Worm (Caenorhabditis elegans) whole organism, mixed stage, embryonic: ENCODE measurements around the gene lin-7.
"Not testable (repeated sequence)": the region's sequence is repeated elsewhere in the genome, so short reads cannot be mapped to it uniquely, and the experiment has no call there.

ENCODE experiments used
- M03D4.4 ChIP-seq: sonication (generic microtip); optimal IDR thresholded peaks from 2 replicates; lab custom pipeline; 2017; ENCODE audit warnings: mild to moderate bottlenecking, missing genetic modification characterization, missing compliant biosample characterization
- blmp-1 ChIP-seq: fragments of 150-350 bp; optimal IDR thresholded peaks from 2 replicates; lab custom pipeline; 2014; ENCODE audit warnings: missing biosample characterization, missing genetic modification characterization
- ceh-43 ChIP-seq: fragments of 200-800 bp; sonication (Bioruptor generic); optimal IDR thresholded peaks from 2 replicates; lab custom pipeline; 2018; ENCODE audit warnings: mild to moderate bottlenecking, missing genetic modification characterization, moderate library complexity, missing compliant biosample characterization
- ces-1 ChIP-seq: fragments of 150-350 bp; optimal IDR thresholded peaks from 2 replicates; lab custom pipeline; 2014; ENCODE audit warnings: missing biosample characterization, missing genetic modification reagents, missing genetic modification characterization
- drap-1 ChIP-seq: fragments of 200-800 bp; sonication (Bioruptor generic); optimal IDR thresholded peaks from 3 replicates; lab custom pipeline; 2018; ENCODE audit warnings: mild to moderate bottlenecking, missing genetic modification characterization, missing compliant biosample characterization
- flh-1 ChIP-seq: fragments of 200-800 bp; sonication (Bioruptor generic); optimal IDR thresholded peaks from 2 replicates; lab custom pipeline; 2018; ENCODE audit warnings: mild to moderate bottlenecking, missing genetic modification characterization, moderate library complexity, missing compliant biosample characterization
- hlh-1 ChIP-seq: fragments of 150-350 bp; optimal IDR thresholded peaks from 2 replicates; lab custom pipeline; 2014; ENCODE audit warnings: missing biosample characterization, missing genetic modification reagents, missing genetic modification characterization
- lin-13 ChIP-seq: fragments of 150-350 bp; optimal IDR thresholded peaks from 2 replicates; lab custom pipeline; 2014; ENCODE audit warnings: missing biosample characterization, missing genetic modification characterization
- lin-32 ChIP-seq: fragments of 200-800 bp; sonication (Bioruptor generic); optimal IDR thresholded peaks from 2 replicates; lab custom pipeline; 2018; ENCODE audit warnings: mild to moderate bottlenecking, missing genetic modification characterization, missing compliant biosample characterization
- lsy-2 ChIP-seq: fragments of 150-350 bp; optimal IDR thresholded peaks from 2 replicates; lab custom pipeline; 2014; ENCODE audit warnings: missing biosample characterization, missing genetic modification characterization
- mep-1 ChIP-seq: fragments of 150-350 bp; optimal IDR thresholded peaks from 2 replicates; lab custom pipeline; 2017; ENCODE audit warnings: missing biosample characterization, missing genetic modification reagents, missing genetic modification characterization, inconsistent platforms
- mls-2 ChIP-seq: sonication (generic microtip); optimal IDR thresholded peaks from 2 replicates; lab custom pipeline; 2016; ENCODE audit warnings: mild to moderate bottlenecking, missing genetic modification characterization, moderate library complexity, missing compliant biosample characterization
- nhr-2 ChIP-seq: fragments of 150-350 bp; optimal IDR thresholded peaks from 2 replicates; lab custom pipeline; 2014; ENCODE audit warnings: missing biosample characterization, missing genetic modification characterization
- nhr-237 ChIP-seq: fragments of 150-350 bp; optimal IDR thresholded peaks from 2 replicates; lab custom pipeline; 2014; ENCODE audit warnings: missing biosample characterization, missing genetic modification characterization
- nhr-28 ChIP-seq: fragments of 150-350 bp; optimal IDR thresholded peaks from 2 replicates; lab custom pipeline; 2014; ENCODE audit warnings: missing biosample characterization, missing genetic modification characterization
- pha-4 ChIP-seq: fragments of 150-350 bp; optimal IDR thresholded peaks from 2 replicates; lab custom pipeline; 2018; ENCODE audit warnings: missing biosample characterization, missing genetic modification reagents, missing genetic modification characterization
- sem-2 ChIP-seq: fragments of 200-800 bp; sonication (Bioruptor generic); optimal IDR thresholded peaks from 2 replicates; lab custom pipeline; 2018; ENCODE audit warnings: mild to moderate bottlenecking, missing genetic modification characterization, missing compliant biosample characterization
- sptf-1 ChIP-seq: sonication (generic microtip); optimal IDR thresholded peaks from 2 replicates; lab custom pipeline; 2017; ENCODE audit warnings: mild to moderate bottlenecking, missing genetic modification characterization, moderate library complexity, missing compliant biosample characterization
- tbx-8 ChIP-seq: fragments of 200-800 bp; sonication (Bioruptor generic); optimal IDR thresholded peaks from 2 replicates; lab custom pipeline; 2018; ENCODE audit warnings: mild to moderate bottlenecking, missing genetic modification characterization, moderate library complexity, missing compliant biosample characterization
- unc-120 ChIP-seq: sonication (generic microtip); optimal IDR thresholded peaks from 2 replicates; lab custom pipeline; 2017; ENCODE audit warnings: missing genetic modification characterization, missing compliant biosample characterization; ENCODE audit not compliant: poor library complexity, severe bottlenecking
- unc-39 ChIP-seq: fragments of 150-350 bp; optimal IDR thresholded peaks from 2 replicates; lab custom pipeline; 2014; ENCODE audit warnings: missing biosample characterization, missing genetic modification characterization
- unc-62 ChIP-seq: fragments of 150-350 bp; optimal IDR thresholded peaks from 2 replicates; lab custom pipeline; 2014; ENCODE audit warnings: missing biosample characterization, missing genetic modification reagents, missing genetic modification characterization
- zip-8 ChIP-seq: fragments of 150-350 bp; optimal IDR thresholded peaks from 2 replicates; lab custom pipeline; 2014; ENCODE audit warnings: missing biosample characterization, missing genetic modification characterization

The lin-7 gene

DNA sequence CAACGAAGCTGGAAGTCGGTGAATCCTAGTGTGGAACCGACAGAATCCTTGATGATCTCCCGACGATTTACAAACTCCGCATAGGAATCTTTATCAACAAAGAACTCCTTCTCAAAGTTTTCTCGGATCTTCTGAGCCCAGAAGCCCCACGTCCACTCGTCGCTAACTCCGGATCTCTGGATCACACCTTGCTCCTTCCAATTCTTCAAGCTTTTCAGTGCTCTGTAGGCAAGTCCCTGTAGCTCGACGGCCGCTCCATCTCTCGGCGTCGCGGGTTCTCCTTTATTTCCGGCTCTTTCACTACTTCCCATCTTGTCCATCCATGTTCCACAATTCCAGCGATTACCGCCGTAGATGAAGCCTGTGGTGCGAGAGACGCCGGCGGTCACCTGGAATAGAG, 2.1 kb upstream of the lin-7 start:
- no peak for TF ChIP-seq drap-1
- no peak for TF ChIP-seq blmp-1 (tag; lab: Kevin White, UChicago)
- no peak for TF ChIP-seq lin-32 (GFP tag; lab: Kevin White, UChicago)

DNA sequence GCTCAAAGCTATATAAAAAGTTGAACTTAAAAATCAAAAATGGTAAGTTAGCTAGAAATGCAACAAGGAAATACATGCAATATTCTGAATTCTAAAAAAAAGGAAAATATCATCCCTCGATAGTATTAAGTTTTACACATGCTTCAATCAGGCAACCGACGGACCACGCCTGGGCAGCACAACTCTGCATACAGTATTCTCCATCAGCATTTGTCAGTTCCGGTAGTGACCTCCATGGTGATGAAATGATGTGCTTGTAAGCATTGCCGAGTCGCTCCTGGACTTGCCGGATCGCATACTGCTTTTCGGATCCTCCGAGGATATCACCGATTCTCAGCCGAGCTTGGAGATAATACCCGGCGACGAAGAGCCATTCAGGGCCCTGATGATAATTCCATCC, 1.6 kb upstream of the lin-7 start:
- TF ChIP-seq drap-1 (no peak), nhr-28 (tag; lab: Kevin White, UChicago) (no peak), lin-32 (GFP tag; lab: Kevin White, UChicago) (no peak), unc-120 (no peak), mep-1 (tag; lab: Kevin White, UChicago) (no peak), unc-39 (tag; lab: Kevin White, UChicago) (no peak), sptf-1 (tag; lab: Kevin White, UChicago) (no peak), mls-2 (tag; lab: Kevin White, UChicago) (no peak), unc-62 (GFP tag; lab: Kevin White, UChicago) (no peak), lsy-2 (tag; lab: Kevin White, UChicago) (no peak), ceh-43 (GFP tag; lab: Kevin White, UChicago) (no peak), nhr-2 (tag; lab: Kevin White, UChicago) (no peak), nhr-237 (tag; lab: Kevin White, UChicago) (no peak), tbx-8 (no peak), zip-8 (tag; lab: Kevin White, UChicago) (no peak), ces-1 (GFP tag; lab: Kevin White, UChicago) (no peak), flh-1 (no peak)
- TF ChIP-seq, all 35 proteins: peak for 0

DNA sequence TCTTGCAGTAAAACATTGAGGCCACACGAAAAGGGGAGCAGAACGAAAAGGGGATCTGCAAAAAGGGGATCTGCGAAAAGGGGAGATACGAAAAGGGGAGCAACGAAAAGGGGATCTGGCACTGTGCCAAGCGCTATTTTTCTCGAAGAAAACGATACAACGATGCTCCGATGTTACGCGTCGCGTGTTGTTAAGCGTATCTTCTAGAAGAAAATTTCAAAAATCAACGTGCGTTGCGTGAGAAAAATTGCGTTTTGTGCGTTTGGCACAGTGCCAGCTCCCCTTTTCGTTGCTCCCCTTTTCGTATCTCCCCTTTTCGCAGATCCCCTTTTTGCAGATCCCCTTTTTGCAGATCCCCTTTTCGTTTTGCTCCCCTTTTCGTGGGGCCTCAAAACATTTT, 3.0 kb downstream of the lin-7 start, which contains the start of gene Y54G11A.9:
TSS of gene Y54G11A.9 (minus strand) at position 196 of the 400 bp plus-strand sequence.
- TF ChIP-seq tbx-8; nhr-28 (tag; lab: Kevin White, UChicago); unc-120: not testable (repeated sequence)

DNA sequence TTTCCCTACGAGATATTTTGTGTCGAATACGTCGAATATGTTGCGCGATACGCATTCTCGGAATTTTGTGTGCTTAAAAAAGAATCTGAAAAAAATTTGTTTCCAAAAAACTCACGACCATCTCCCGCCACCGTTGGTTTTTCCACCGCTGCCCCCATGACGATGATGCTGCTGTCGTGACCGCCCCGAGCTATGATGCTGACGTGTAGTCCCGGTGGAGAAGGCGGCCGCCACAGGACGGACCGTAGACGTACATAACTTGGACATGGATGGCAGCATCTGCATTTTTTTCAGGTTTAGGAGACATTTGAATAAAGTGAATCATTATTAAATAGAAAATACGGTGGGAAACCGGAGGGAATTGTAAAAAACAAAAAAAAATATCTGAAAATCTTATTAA, 5.0 kb downstream of the lin-7 start, which contains the start of gene ddl-3:
TSS of gene ddl-3 (minus strand) at position 289 of the 400 bp plus-strand sequence.
- TF ChIP-seq sem-2 (GFP tag; lab: Kevin White, UChicago); nhr-2 (tag; lab: Kevin White, UChicago); pha-4 (tag; lab: Kevin White, UChicago): not testable (repeated sequence)

DNA sequence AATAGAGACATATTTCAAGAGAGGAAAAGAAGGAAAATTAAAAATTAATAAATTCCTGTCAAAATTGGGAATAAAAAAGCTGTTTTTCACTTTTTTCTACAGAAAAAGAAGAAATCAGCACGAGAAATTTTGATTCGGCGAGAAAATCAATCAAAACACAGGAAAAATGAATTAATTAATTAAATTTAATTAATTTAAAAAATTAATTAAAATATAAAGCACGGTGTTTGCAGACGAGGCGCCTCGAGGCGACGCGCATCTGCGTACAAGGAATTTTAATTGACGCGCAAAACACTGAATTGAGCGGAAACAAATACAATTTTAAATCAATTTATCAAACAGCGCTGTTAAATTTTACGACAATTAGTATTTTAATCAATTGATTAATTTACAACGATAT, 28.0 kb downstream of the lin-7 start:
- TF ChIP-seq lin-32 (GFP tag; lab: Kevin White, UChicago): no peak
- no peak for TF ChIP-seq M03D4.4 (tag; lab: Kevin White, UChicago)
- TF ChIP-seq ces-1 (GFP tag; lab: Kevin White, UChicago): peak; percentile 74
- no peak for TF ChIP-seq hlh-1 (tag; lab: Kevin White, UChicago)

DNA sequence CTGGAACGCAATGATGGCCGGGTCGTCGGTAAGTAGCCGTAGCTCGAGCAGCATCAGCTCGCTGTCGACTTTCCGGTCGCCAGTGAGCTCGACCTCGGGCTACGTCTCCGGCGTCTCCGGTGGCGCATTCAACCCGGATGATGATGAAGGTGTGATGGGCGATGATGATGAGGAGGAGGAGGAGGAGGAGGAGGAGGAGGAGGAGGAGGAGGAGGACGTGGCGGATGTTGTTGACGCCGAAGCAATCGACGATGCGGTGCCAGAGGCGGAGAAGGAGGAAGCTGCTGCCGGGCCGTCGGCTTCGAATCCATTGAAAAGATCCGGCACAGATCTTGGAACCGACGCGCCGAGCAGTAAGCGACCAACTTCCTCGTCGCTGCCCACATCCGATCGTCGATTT, 30.0 kb downstream of the lin-7 start:
- TF ChIP-seq zip-8 (tag; lab: Kevin White, UChicago): no peak
- TF ChIP-seq mls-2 (tag; lab: Kevin White, UChicago): peak; percentile 0
- TF ChIP-seq, all 35 proteins: peak for 1

DNA sequence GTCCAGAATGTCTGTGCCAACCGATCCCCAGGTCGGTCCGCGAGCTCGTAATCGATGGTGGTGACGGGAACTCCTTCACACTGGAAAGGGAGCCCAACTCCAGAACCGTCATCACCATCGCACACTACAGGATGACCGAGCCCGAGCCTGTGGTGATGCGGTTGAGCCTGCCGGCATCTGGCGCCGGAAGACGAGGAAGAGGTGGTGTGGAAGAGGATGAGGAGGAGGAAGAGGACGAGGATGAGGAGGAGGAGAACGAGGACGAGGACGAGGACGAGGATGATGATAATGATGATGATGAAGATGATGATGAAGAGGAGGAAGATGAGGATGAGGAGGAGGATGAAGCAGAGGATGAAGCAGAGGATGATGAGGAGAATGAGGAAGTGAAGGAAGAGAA, 31.2 kb downstream of the lin-7 start, which contains the start of gene Y54G11A.14:
TSS of gene Y54G11A.14 (plus strand) at position 132 of the 400 bp plus-strand sequence.
- TF ChIP-seq mep-1 (tag; lab: Kevin White, UChicago): no peak

DNA sequence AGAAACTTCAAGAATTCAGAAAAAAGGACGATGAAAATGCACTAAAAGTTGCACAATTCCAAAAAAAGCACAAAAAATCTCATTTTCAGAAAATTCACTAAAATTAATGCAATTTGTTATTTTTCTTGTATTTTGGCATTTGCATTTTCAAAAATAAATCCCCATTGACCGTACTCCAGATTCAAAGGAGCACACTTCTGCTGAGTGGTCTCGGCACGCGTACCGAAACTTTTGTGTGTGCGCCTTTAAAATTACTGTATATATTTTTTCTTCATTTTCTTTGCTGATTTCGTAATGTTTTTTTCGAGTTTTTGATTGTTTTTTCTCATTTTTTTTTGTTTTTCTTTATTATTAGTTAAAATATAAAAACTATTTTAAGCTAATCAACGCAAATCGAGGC, 37.0 kb downstream of the lin-7 start:
- TF ChIP-seq zip-8 (tag; lab: Kevin White, UChicago): no peak
- no peak for TF ChIP-seq mls-2 (tag; lab: Kevin White, UChicago)
- no peak for TF ChIP-seq nhr-237 (tag; lab: Kevin White, UChicago)
- TF ChIP-seq lin-13 (tag; lab: Kevin White, UChicago): no peak

DNA sequence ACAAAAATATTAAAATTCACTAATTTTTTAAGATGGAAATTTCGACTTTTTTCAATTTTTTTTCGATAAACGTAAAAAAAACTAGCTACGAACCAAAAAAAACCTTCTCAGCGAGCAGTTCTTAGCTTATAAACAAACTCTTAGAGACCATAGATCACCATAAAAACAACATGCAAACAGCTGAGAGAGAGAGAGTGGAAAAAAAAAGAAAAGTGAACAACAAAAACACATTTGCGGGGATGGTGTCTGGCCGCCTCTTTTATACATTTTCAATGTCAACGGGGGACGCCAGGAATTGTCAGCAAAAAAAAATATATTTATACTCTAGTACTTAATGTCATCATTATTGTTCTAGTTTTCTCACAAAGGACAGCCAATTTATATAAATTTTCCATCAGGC, 37.7 kb downstream of the lin-7 start:
- TF ChIP-seq lin-13 (tag; lab: Kevin White, UChicago): no peak
- no peak for TF ChIP-seq nhr-28 (tag; lab: Kevin White, UChicago)
- no peak for TF ChIP-seq sem-2 (GFP tag; lab: Kevin White, UChicago)
